Fruit fly (Drosophila melanogaster) Kc167 (cell line): ENCODE measurements around the gene HP1b.

Experiments used
- Myc ChIP-seq: fragments of >200 bp; optimal IDR thresholded peaks from 2 replicates; lab custom pipeline; 2017; ENCODE audit warnings: missing external identifiers
- h ChIP-seq: fragments of >200 bp; optimal IDR thresholded peaks from 3 replicates; lab custom pipeline; 2018; ENCODE audit warnings: missing external identifiers
- ttk ChIP-seq: sonication (Bioruptor generic); optimal IDR thresholded peaks from 2 replicates; lab custom pipeline; 2017; ENCODE audit warnings: missing external identifiers

- no peak for TF ChIP-seq Myc (lab: Kevin White, UChicago)
- TF ChIP-seq h (lab: Kevin White, UChicago): no peak
- TF ChIP-seq ttk (lab: Kevin White, UChicago): no peak
Measured at dm6 chrX:9127264-9128011, 46.6 kb downstream of the HP1b start.
